Fruit fly (Drosophila melanogaster): ENCODE measurements around the gene Mrgn1.

The Mrgn1 gene

dm6 chrX:13753101-13753758 lies 31.5 kb upstream of the Mrgn1 start:
- no peak for TF ChIP-seq Hr96 (GFP tag; optimal IDR thresholded peaks at IDR 0.05)
- TF ChIP-seq tj (GFP tag; optimal IDR thresholded peaks at IDR 0.05): peak; percentile 96

- TF ChIP-seq pad (GFP tag; optimal IDR thresholded peaks at IDR 0.05) (peak; percentile 98), ovo (GFP tag; optimal IDR thresholded peaks at IDR 0.05) (peak; percentile 93), CG12768 (GFP tag; optimal IDR thresholded peaks at IDR 0.05) (no peak)
Measured at dm6 chrX:13752543-13753046, 30.8 kb upstream of the Mrgn1 start.

- TF ChIP-seq cic (GFP tag; optimal IDR thresholded peaks at IDR 0.05) (peak; percentile 81), kay (GFP tag; ENCODE audit: borderline replicate concordance) (peak; percentile 78), CG7045 (GFP tag; optimal IDR thresholded peaks at IDR 0.05) (no peak)
Measured at dm6 chrX:13749873-13750241, 28.1 kb upstream of the Mrgn1 start.

DNA sequence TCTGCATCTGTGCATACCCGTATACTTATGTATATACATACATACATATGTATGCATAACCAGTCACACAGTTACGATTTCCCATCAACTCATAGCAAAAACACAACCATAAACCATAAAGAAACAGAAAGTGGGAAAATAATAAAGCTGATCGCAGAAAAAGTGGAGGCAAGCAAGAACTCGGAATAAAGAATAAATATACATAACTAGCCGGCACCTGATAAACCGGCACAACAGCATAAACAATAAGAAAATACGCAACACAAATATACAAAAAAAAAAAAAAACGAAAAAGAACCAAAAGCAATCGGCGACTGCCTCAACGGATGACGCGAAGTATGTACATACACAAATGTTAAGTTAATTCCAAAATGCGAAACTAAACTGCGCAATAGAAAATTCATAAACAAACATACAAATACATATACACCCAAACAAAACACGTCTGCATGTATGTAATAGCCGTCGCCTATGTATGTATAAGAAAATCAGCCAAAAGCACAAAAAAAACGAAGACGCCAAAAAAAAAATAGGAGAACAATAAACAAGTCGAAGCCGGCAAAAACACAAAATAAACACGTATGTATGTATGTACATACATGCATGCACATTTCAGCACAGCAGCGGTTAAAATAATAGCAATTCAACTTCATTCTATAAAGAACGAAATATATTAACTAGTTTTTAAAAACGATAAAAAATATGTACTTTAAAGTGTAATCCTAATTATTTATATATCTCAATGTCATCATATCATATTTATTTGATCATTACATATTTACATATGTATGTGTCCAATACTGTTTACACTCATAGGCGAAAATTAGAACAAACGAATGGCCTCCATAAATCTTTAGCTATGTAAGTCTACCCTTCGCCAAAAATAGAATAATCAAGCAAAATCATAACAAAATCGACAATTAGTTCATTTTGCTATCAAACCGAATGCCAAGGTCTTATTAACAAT lies 27.4 kb upstream of the Mrgn1 start:
- TF ChIP-seq ovo (GFP tag; optimal IDR thresholded peaks at IDR 0.05) (peak; percentile 63), CG7045 (GFP tag; optimal IDR thresholded peaks at IDR 0.05) (peak; percentile 50), tj (GFP tag; optimal IDR thresholded peaks at IDR 0.05) (peak; percentile 63), CG11617 (GFP tag; optimal IDR thresholded peaks at IDR 0.05) (peak; percentile 76), CG33017 (tag; optimal IDR thresholded peaks at IDR 0.05) (peak; percentile 54), Crg-1 (GFP tag; optimal IDR thresholded peaks at IDR 0.05) (no peak), Hr96 (GFP tag; optimal IDR thresholded peaks at IDR 0.05) (no peak), bab1 (GFP tag; optimal IDR thresholded peaks at IDR 0.05) (peak; percentile 47), CG14711 (tag; optimal IDR thresholded peaks at IDR 0.05) (peak; percentile 75), cic (GFP tag; optimal IDR thresholded peaks at IDR 0.05) (peak; percentile 12), kay (GFP tag; ENCODE audit: borderline replicate concordance) (no peak), Mnt (GFP tag; optimal IDR thresholded peaks at IDR 0.05) (peak; percentile 70), CG5204 (GFP tag; optimal IDR thresholded peaks at IDR 0.05) (peak; percentile 36), pad (GFP tag; optimal IDR thresholded peaks at IDR 0.05) (no peak), CG7101 (tag; optimal IDR thresholded peaks at IDR 0.05) (peak; percentile 84)

- TF ChIP-seq CG1620 (GFP tag; optimal IDR thresholded peaks at IDR 0.05): no peak
- no peak for TF ChIP-seq toe (GFP tag; optimal IDR thresholded peaks at IDR 0.05)
- TF ChIP-seq bab1 (GFP tag; optimal IDR thresholded peaks at IDR 0.05): peak; percentile 17
- peak; percentile 49 for TF ChIP-seq kay (GFP tag; ENCODE audit: borderline replicate concordance)
- no peak for TF ChIP-seq CG33017 (tag; optimal IDR thresholded peaks at IDR 0.05)
- TF ChIP-seq CG11617 (GFP tag; optimal IDR thresholded peaks at IDR 0.05): no peak
- peak; percentile 75 for TF ChIP-seq tj (GFP tag; optimal IDR thresholded peaks at IDR 0.05)
- peak; percentile 65 for TF ChIP-seq ovo (GFP tag; optimal IDR thresholded peaks at IDR 0.05)
- no peak for TF ChIP-seq Clk (GFP tag; optimal IDR thresholded peaks at IDR 0.05)
- TF ChIP-seq CG14711 (tag; optimal IDR thresholded peaks at IDR 0.05): no peak
- no peak for TF ChIP-seq CG7045 (GFP tag; optimal IDR thresholded peaks at IDR 0.05)
- TF ChIP-seq pad (GFP tag; optimal IDR thresholded peaks at IDR 0.05): no peak
- no peak for TF ChIP-seq Hr96 (GFP tag; optimal IDR thresholded peaks at IDR 0.05)
Measured at dm6 chrX:13747635-13748467, 26.1 kb upstream of the Mrgn1 start.

dm6 chrX:13747052-13747451 lies 25.3 kb upstream of the Mrgn1 start:
- TF ChIP-seq cic (GFP tag; optimal IDR thresholded peaks at IDR 0.05): no peak
- TF ChIP-seq CG7101 (tag; optimal IDR thresholded peaks at IDR 0.05): no peak
- TF ChIP-seq tj (GFP tag; optimal IDR thresholded peaks at IDR 0.05): peak; percentile 20

- no peak for TF ChIP-seq CG12768 (GFP tag; optimal IDR thresholded peaks at IDR 0.05)
- no peak for TF ChIP-seq ovo (GFP tag; optimal IDR thresholded peaks at IDR 0.05)
- peak; percentile 77 for TF ChIP-seq tj (GFP tag; optimal IDR thresholded peaks at IDR 0.05)
- no peak for TF ChIP-seq CG7045 (GFP tag; optimal IDR thresholded peaks at IDR 0.05)
- TF ChIP-seq Crg-1 (GFP tag; optimal IDR thresholded peaks at IDR 0.05): peak; percentile 52
- no peak for TF ChIP-seq CG33017 (tag; optimal IDR thresholded peaks at IDR 0.05)
- TF ChIP-seq bab1 (GFP tag; optimal IDR thresholded peaks at IDR 0.05): peak; percentile 60
- peak; percentile 35 for TF ChIP-seq pad (GFP tag; optimal IDR thresholded peaks at IDR 0.05)
- peak; percentile 44 for TF ChIP-seq Mnt (GFP tag; optimal IDR thresholded peaks at IDR 0.05)
- peak; percentile 49 for TF ChIP-seq CG1620 (GFP tag; optimal IDR thresholded peaks at IDR 0.05)
- no peak for TF ChIP-seq kay (GFP tag; ENCODE audit: borderline replicate concordance)
- TF ChIP-seq Hr96 (GFP tag; optimal IDR thresholded peaks at IDR 0.05): no peak
- peak; percentile 86 for TF ChIP-seq CG14711 (tag; optimal IDR thresholded peaks at IDR 0.05)
- no peak for TF ChIP-seq Clk (GFP tag; optimal IDR thresholded peaks at IDR 0.05)
- no peak for TF ChIP-seq CG5204 (GFP tag; optimal IDR thresholded peaks at IDR 0.05)
- TF ChIP-seq CG11617 (GFP tag; optimal IDR thresholded peaks at IDR 0.05): peak; percentile 17
- peak; percentile 23 for TF ChIP-seq toe (GFP tag; optimal IDR thresholded peaks at IDR 0.05)
- no peak for TF ChIP-seq CG7101 (tag; optimal IDR thresholded peaks at IDR 0.05)
Measured at dm6 chrX:13744599-13745052, 22.8 kb upstream of the Mrgn1 start, which contains the start of gene Grip91. Gene Grip91, minus strand, starts transcription at chrX:13744683.

Measured in whole organism, adult.